Worm (Caenorhabditis elegans): ENCODE results near the gene abu-4.

- no peak for TF ChIP-seq aha-1 (tag)
- no peak for TF ChIP-seq lin-15B (tag; optimal IDR thresholded peaks at IDR 0.05)
- TF ChIP-seq nhr-25 (tag; optimal IDR thresholded peaks at IDR 0.05; ENCODE audit: borderline replicate concordance, insufficient read depth): no peak
- no peak for TF ChIP-seq nhr-6 (tag; optimal IDR thresholded peaks at IDR 0.05)
- no peak for TF ChIP-seq Y48G9A.11 (GFP tag; IDR thresholded peaks at IDR 0.05)
- no peak for TF ChIP-seq ztf-11 (tag; optimal IDR thresholded peaks at IDR 0.05)
- TF ChIP-seq ZK546.5 (tag; optimal IDR thresholded peaks at IDR 0.05): no peak
- TF ChIP-seq lsy-2 (tag; optimal IDR thresholded peaks at IDR 0.05): peak in 1 of 2 experiments; percentile 3
- no peak for TF ChIP-seq dpl-1 (GFP tag; optimal IDR thresholded peaks at IDR 0.05)
- TF ChIP-seq unc-62 (GFP tag; optimal IDR thresholded peaks at IDR 0.05 in 1 of 2): peak in 1 of 2 experiments; percentile 55
- TF ChIP-seq unc-62 (tag; optimal IDR thresholded peaks at IDR 0.05): no peak
- no peak for TF ChIP-seq daf-16 (GFP tag; optimal IDR thresholded peaks at IDR 0.05)
- TF ChIP-seq daf-16 (tag; optimal IDR thresholded peaks at IDR 0.05): peak; percentile 44
- no peak for TF ChIP-seq R02D3.7 (tag; optimal IDR thresholded peaks at IDR 0.05)
- TF ChIP-seq nhr-77 (tag; optimal IDR thresholded peaks at IDR 0.05): no peak
- TF ChIP-seq zag-1 (tag; optimal IDR thresholded peaks at IDR 0.05): no peak
Observed at ce11 chrV:2230912-2231311, 43.7 kb upstream of the abu-4 start, which contains the start of gene nhr-134.

Data from whole organism, L4 larva.